Worm (Caenorhabditis elegans): Measurements from ENCODE around the gene mrps-25.
A peak's percentile ranks its signal among the peaks of the same experiment; 100 is the strongest.

Gene mrps-25

DNA sequence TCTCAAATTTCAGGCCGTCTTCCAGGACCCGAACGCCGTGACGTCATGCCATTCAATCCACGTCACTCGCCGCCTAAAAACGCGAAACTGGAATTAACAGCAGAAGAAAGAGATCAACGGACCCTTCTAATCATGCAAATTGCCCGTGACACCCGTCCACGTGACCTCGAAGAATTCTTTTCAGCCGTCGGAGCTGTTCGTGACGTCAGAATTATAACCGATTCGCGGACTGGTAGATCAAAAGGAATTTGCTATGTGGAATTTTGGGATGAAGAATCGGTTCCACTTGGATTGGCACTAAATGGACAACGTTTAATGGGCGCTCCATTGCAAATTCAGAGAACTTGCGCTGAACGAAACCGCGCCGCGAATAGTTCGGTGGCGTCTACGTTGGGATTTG lies 41.3 kb upstream of the mrps-25 start:
- TF ChIP-seq egl-43 (GFP tag; IDR thresholded peaks at IDR 0.05), result no peak
- TF ChIP-seq lir-3 (tag; optimal IDR thresholded peaks at IDR 0.05), result no peak
- peak in 1 of 2 experiments; percentile 94 for TF ChIP-seq unc-62 (GFP tag; optimal IDR thresholded peaks at IDR 0.05 in 1 of 2)
- no peak for TF ChIP-seq unc-62 (tag; optimal IDR thresholded peaks at IDR 0.05)

- TF ChIP-seq Y105C5A.15 (GFP tag; IDR thresholded peaks at IDR 0.05) (no peak), nhr-11 (tag; optimal IDR thresholded peaks at IDR 0.05) (no peak), nhr-111 (GFP tag; optimal IDR thresholded peaks at IDR 0.05) (no peak), nhr-102 (tag; optimal IDR thresholded peaks at IDR 0.05) (no peak), nhr-28 (tag; optimal IDR thresholded peaks at IDR 0.05) (no peak), lin-38 (GFP tag; IDR thresholded peaks at IDR 0.05) (peak; percentile 50), egl-43 (GFP tag; IDR thresholded peaks at IDR 0.05) (0 out of 2 replicates have a peak, but pooled peaks have one; percentile 44), ceh-44 (GFP tag; IDR thresholded peaks at IDR 0.05) (no peak), unc-39 (tag; optimal IDR thresholded peaks at IDR 0.05) (no peak), mxl-3 (GFP tag; optimal IDR thresholded peaks at IDR 0.05) (no peak), lin-1 (GFP tag; IDR thresholded peaks at IDR 0.05) (no peak), nhr-42 (GFP tag; IDR thresholded peaks at IDR 0.05) (no peak), gei-8 (GFP tag; optimal IDR thresholded peaks at IDR 0.05) (no peak), lin-13 (GFP tag; optimal IDR thresholded peaks at IDR 0.05) (no peak), D1046.2 (GFP tag; IDR thresholded peaks at IDR 0.05) (0 out of 2 replicates have a peak, but pooled peaks have one; percentile 61), R02D3.7 (tag; optimal IDR thresholded peaks at IDR 0.05) (no peak), ZK546.5 (tag; optimal IDR thresholded peaks at IDR 0.05) (no peak), nhr-10 (tag; optimal IDR thresholded peaks at IDR 0.05) (no peak), set-16 (GFP tag; IDR thresholded peaks at IDR 0.05) (peak; percentile 19; the same call in 1 of the 2 replicates), nhr-77 (tag; optimal IDR thresholded peaks at IDR 0.05) (no peak)
These were observed 36.9 kb upstream of the mrps-25 start for ce11 chrIV:1019801-1020200.

ce11 chrIV:1029939-1030338 lies 26.8 kb upstream of the mrps-25 start, which contains the start of gene abhd-14:
Gene abhd-14, minus strand, starts transcription at chrIV:1030039.
- TF ChIP-seq nhr-28 (tag; optimal IDR thresholded peaks at IDR 0.05) (no peak), nhr-6 (tag; optimal IDR thresholded peaks at IDR 0.05) (no peak), nhr-77 (tag; optimal IDR thresholded peaks at IDR 0.05) (no peak), vab-7 (GFP tag; IDR thresholded peaks at IDR 0.05) (no peak), nhr-25 (tag; optimal IDR thresholded peaks at IDR 0.05; ENCODE audit: borderline replicate concordance, insufficient read depth) (no peak), mxl-3 (GFP tag; optimal IDR thresholded peaks at IDR 0.05) (no peak), F37D6.2 (tag; optimal IDR thresholded peaks at IDR 0.05) (no peak), skn-1 (tag; optimal IDR thresholded peaks at IDR 0.05) (no peak), mes-2 (tag; optimal IDR thresholded peaks at IDR 0.05; ENCODE audit: poor library complexity, severe bottlenecking) (no peak), zfp-2 (tag; optimal IDR thresholded peaks at IDR 0.05) (no peak), D1046.2 (GFP tag; IDR thresholded peaks at IDR 0.05) (no peak)

DNA sequence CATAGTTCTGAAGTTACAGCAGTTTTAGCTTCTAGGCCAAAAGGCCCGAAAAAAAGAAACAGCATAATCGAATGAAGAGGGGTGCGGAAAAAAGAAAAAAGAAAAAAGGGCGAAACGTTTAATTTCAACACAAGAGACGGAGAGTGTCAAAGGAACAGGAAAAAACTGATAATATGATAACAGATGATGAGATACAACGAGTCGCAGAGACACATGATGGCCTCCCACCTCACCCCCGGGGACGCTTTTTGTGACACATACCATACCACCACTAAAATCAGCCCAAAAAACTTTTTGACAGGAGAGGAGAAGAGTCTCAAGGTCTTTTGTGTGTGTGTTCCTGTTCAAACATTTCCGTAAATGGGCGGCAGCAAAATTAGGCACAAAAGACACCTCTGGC lies 21.6 kb upstream of the mrps-25 start:
- no peak for TF ChIP-seq zip-11 (GFP tag; IDR thresholded peaks at IDR 0.05)
- no peak for TF ChIP-seq dmd-9 (GFP tag; IDR thresholded peaks at IDR 0.05)
- no peak for TF ChIP-seq ztf-11 (tag; optimal IDR thresholded peaks at IDR 0.05)
- no peak for TF ChIP-seq zfp-2 (tag; optimal IDR thresholded peaks at IDR 0.05)
- no peak for TF ChIP-seq dpl-1 (GFP tag; optimal IDR thresholded peaks at IDR 0.05)
- TF ChIP-seq dve-1 (tag; optimal IDR thresholded peaks at IDR 0.05; ENCODE audit: insufficient read depth), result peak; percentile 48
- TF ChIP-seq fos-1 (tag; optimal IDR thresholded peaks at IDR 0.05), result no peak
- TF ChIP-seq nhr-102 (tag; optimal IDR thresholded peaks at IDR 0.05), result no peak
- no peak for TF ChIP-seq nhr-111 (GFP tag; optimal IDR thresholded peaks at IDR 0.05)
- peak; percentile 65 for TF ChIP-seq mxl-3 (GFP tag; optimal IDR thresholded peaks at IDR 0.05)
- TF ChIP-seq ceh-44 (GFP tag; IDR thresholded peaks at IDR 0.05), result no peak
- TF ChIP-seq hlh-11 (tag; optimal IDR thresholded peaks at IDR 0.05), result peak; percentile 88
- no peak for TF ChIP-seq lin-29 (GFP tag; IDR thresholded peaks at IDR 0.05)
- no peak for TF ChIP-seq sdz-12 (GFP tag; optimal IDR thresholded peaks at IDR 0.05)
- no peak for TF ChIP-seq F10B5.3 (tag; optimal IDR thresholded peaks at IDR 0.05)
- peak; percentile 48 for TF ChIP-seq nhr-25 (tag; optimal IDR thresholded peaks at IDR 0.05; ENCODE audit: borderline replicate concordance, insufficient read depth)
- no peak for TF ChIP-seq ceh-28 (tag; optimal IDR thresholded peaks at IDR 0.05)
- 0 out of 2 replicates have a peak, but pooled peaks have one; percentile 16 for TF ChIP-seq tra-1 (GFP tag; IDR thresholded peaks at IDR 0.05)
- TF ChIP-seq hif-1 (tag; optimal IDR thresholded peaks at IDR 0.05), result no peak
- TF ChIP-seq nhr-28 (tag; optimal IDR thresholded peaks at IDR 0.05), result peak; percentile 83
- TF ChIP-seq nhr-77 (tag; optimal IDR thresholded peaks at IDR 0.05), result no peak
- peak; percentile 42; the same call in 1 of the 2 replicates for TF ChIP-seq hmg-1.1 (GFP tag; IDR thresholded peaks at IDR 0.05)
- no peak for TF ChIP-seq spr-3 (GFP tag; optimal IDR thresholded peaks at IDR 0.05)
- peak; percentile 38 for TF ChIP-seq mep-1 (tag; optimal IDR thresholded peaks at IDR 0.05)
